6 fruit fly cellular contexts compared by ENCODE assay signal in genomic region chr3L:3052110-3052871, dm6.
TF ChIP-seq lines count a peak whose summit lies in the region.

Gene CG1271 (plus strand): TSS chr3L:3052514.

- peak; percentile 6 to 39 for TF ChIP-seq CTCF in S2 (optimal IDR thresholded peaks at IDR 0.05; lab: Kevin White, UChicago)
- peak; percentile 25 for TF ChIP-seq CTCF in whole organism, embryonic (GFP tag; optimal IDR thresholded peaks at IDR 0.05; lab: Kevin White, UChicago)

TF ChIP-seq in whole organism, adult, 20 proteins besides CTCF, POLR2A, EP300 and RAD21 (continues in another document):
- TF ChIP-seq cic (GFP tag; optimal IDR thresholded peaks at IDR 0.05; lab: Kevin White, UChicago), result peak; percentile 80
- TF ChIP-seq ovo (GFP tag; optimal IDR thresholded peaks at IDR 0.05; lab: Kevin White, UChicago), result peak; percentile 58
- TF ChIP-seq Mnt (GFP tag; optimal IDR thresholded peaks at IDR 0.05; lab: Kevin White, UChicago), result peak; percentile 71
- TF ChIP-seq CG5204 (GFP tag; optimal IDR thresholded peaks at IDR 0.05; lab: Kevin White, UChicago), result no peak
- TF ChIP-seq Clk (GFP tag; optimal IDR thresholded peaks at IDR 0.05; lab: Kevin White, UChicago), result peak; percentile 16
- TF ChIP-seq CG33017 (tag; optimal IDR thresholded peaks at IDR 0.05; lab: Kevin White, UChicago), result peak; percentile 70
- peak; percentile 55 for TF ChIP-seq CG12768 (GFP tag; optimal IDR thresholded peaks at IDR 0.05; lab: Kevin White, UChicago)
- peak; percentile 78 for TF ChIP-seq CG11617 (GFP tag; optimal IDR thresholded peaks at IDR 0.05; lab: Kevin White, UChicago)
- no peak for TF ChIP-seq Hr96 (GFP tag; optimal IDR thresholded peaks at IDR 0.05; lab: Kevin White, UChicago)
- TF ChIP-seq kay (GFP tag; lab: Kevin White, UChicago; ENCODE audit: borderline replicate concordance), result no peak
- peak; percentile 64 for TF ChIP-seq pad (GFP tag; optimal IDR thresholded peaks at IDR 0.05; lab: Kevin White, UChicago)
- no peak for TF ChIP-seq cnc (optimal IDR thresholded peaks at IDR 0.05; lab: Kevin White, UChicago)
- peak; percentile 81 for TF ChIP-seq Crg-1 (GFP tag; optimal IDR thresholded peaks at IDR 0.05; lab: Kevin White, UChicago)
- TF ChIP-seq tj (GFP tag; optimal IDR thresholded peaks at IDR 0.05; lab: Kevin White, UChicago), result peak; percentile 14
- TF ChIP-seq bab1 (GFP tag; optimal IDR thresholded peaks at IDR 0.05; lab: Kevin White, UChicago), result peak; percentile 11
- TF ChIP-seq CG7101 (tag; optimal IDR thresholded peaks at IDR 0.05; lab: Kevin White, UChicago), result peak; percentile 71
- peak; percentile 75 for TF ChIP-seq CG1620 (GFP tag; optimal IDR thresholded peaks at IDR 0.05; lab: Kevin White, UChicago)
- no peak for TF ChIP-seq toe (GFP tag; optimal IDR thresholded peaks at IDR 0.05; lab: Kevin White, UChicago)

TF ChIP-seq in whole organism, embryonic, 481 proteins besides CTCF, POLR2A, EP300 and RAD21 (continues in another document):
- 0 out of 3 replicates have a peak, but pooled peaks have one; percentile 30 for TF ChIP-seq vnd (GFP tag; IDR thresholded peaks at IDR 0.05; lab: Robert Waterston, UW; ENCODE audit: partially characterized antibody)
- peak; percentile 76 for TF ChIP-seq CG9797 (GFP tag; optimal IDR thresholded peaks at IDR 0.05; lab: Kevin White, UChicago)
- peak; percentile 27 for TF ChIP-seq Adf1 (GFP tag; IDR thresholded peaks at IDR 0.05; lab: Robert Waterston, UW)
- TF ChIP-seq phol (tag; optimal IDR thresholded peaks at IDR 0.05; lab: Kevin White, UChicago), result peak; percentile 80
- TF ChIP-seq Neu2 (GFP tag; optimal IDR thresholded peaks at IDR 0.05; lab: Kevin White, UChicago; ENCODE audit: borderline replicate concordance), result peak; percentile 28
- no peak for TF ChIP-seq hbn (GFP tag; IDR thresholded peaks at IDR 0.05; lab: Robert Waterston, UW; ENCODE audit: partially characterized antibody)
- peak; percentile 59 for TF ChIP-seq fu2 (GFP tag; optimal IDR thresholded peaks at IDR 0.05; lab: Kevin White, UChicago)
- peak; percentile 20 for TF ChIP-seq CG1529 (GFP tag; optimal IDR thresholded peaks at IDR 0.05; lab: Kevin White, UChicago)
- 0 out of 3 replicates have a peak, but pooled peaks have one; percentile 6 for TF ChIP-seq CG7357 (GFP tag; IDR thresholded peaks at IDR 0.05; lab: Robert Waterston, UW)
- no peak for TF ChIP-seq gce (GFP tag; IDR thresholded peaks at IDR 0.05; lab: Robert Waterston, UW)
- TF ChIP-seq h (optimal IDR thresholded peaks at IDR 0.05; lab: Kevin White, UChicago), result no peak
- peak; percentile 73 for TF ChIP-seq CG9932 (GFP tag; IDR thresholded peaks at IDR 0.05; lab: Robert Waterston, UW)
- TF ChIP-seq CG14710 (tag; optimal IDR thresholded peaks at IDR 0.05; lab: Kevin White, UChicago), result peak; percentile 92
- no peak for TF ChIP-seq CG17912 (GFP tag; optimal IDR thresholded peaks at IDR 0.05; lab: Kevin White, UChicago)
- TF ChIP-seq kay (GFP tag; optimal IDR thresholded peaks at IDR 0.05; lab: Kevin White, UChicago), result peak; percentile 65
- peak; percentile 29 for TF ChIP-seq Nf-YB (GFP tag; optimal IDR thresholded peaks at IDR 0.05; lab: Kevin White, UChicago)
- TF ChIP-seq CG17359 (tag; optimal IDR thresholded peaks at IDR 0.05; lab: Kevin White, UChicago), result peak; percentile 60

TF ChIP-seq in whole organism, prepupa, 60 proteins besides CTCF, POLR2A, EP300 and RAD21 (continues in another document):
- no peak for TF ChIP-seq CG6808 (GFP tag; optimal IDR thresholded peaks at IDR 0.05; lab: Kevin White, UChicago)
- no peak for TF ChIP-seq Sox102F (GFP tag; optimal IDR thresholded peaks at IDR 0.05; lab: Kevin White, UChicago)
- TF ChIP-seq CG10631 (GFP tag; optimal IDR thresholded peaks at IDR 0.05; lab: Kevin White, UChicago), result no peak
- TF ChIP-seq fkh (GFP tag; optimal IDR thresholded peaks at IDR 0.05; lab: Kevin White, UChicago), result no peak
- TF ChIP-seq CG10669 (GFP tag; optimal IDR thresholded peaks at IDR 0.05; lab: Kevin White, UChicago), result no peak
- TF ChIP-seq CG3919 (GFP tag; optimal IDR thresholded peaks at IDR 0.05; lab: Kevin White, UChicago), result peak; percentile 69
- TF ChIP-seq Hr39 (GFP tag; optimal IDR thresholded peaks at IDR 0.05; lab: Kevin White, UChicago), result no peak
- no peak for TF ChIP-seq CG15336 (GFP tag; IDR thresholded peaks at IDR 0.05; lab: Robert Waterston, UW)
- TF ChIP-seq net (GFP tag; optimal IDR thresholded peaks at IDR 0.05; lab: Kevin White, UChicago), result no peak
- no peak for TF ChIP-seq CG7368 (GFP tag; optimal IDR thresholded peaks at IDR 0.05; lab: Kevin White, UChicago)
- peak; percentile 89 for TF ChIP-seq svp (GFP tag; lab: Kevin White, UChicago)
- peak; percentile 63 for TF ChIP-seq topi (GFP tag; optimal IDR thresholded peaks at IDR 0.05; lab: Kevin White, UChicago)
- no peak for TF ChIP-seq CG4318 (GFP tag; optimal IDR thresholded peaks at IDR 0.05; lab: Kevin White, UChicago)
- no peak for TF ChIP-seq OdsH (GFP tag; optimal IDR thresholded peaks at IDR 0.05; lab: Kevin White, UChicago)
- TF ChIP-seq CG3032 (tag; optimal IDR thresholded peaks at IDR 0.05; lab: Kevin White, UChicago), result peak; percentile 63
- TF ChIP-seq Sox15 (GFP tag; optimal IDR thresholded peaks at IDR 0.05; lab: Kevin White, UChicago), result peak; percentile 8
- TF ChIP-seq ss (GFP tag; optimal IDR thresholded peaks at IDR 0.05; lab: Kevin White, UChicago), result peak in 1 of 2 experiments; percentile 40
- TF ChIP-seq eg (GFP tag; IDR thresholded peaks at IDR 0.05; lab: Robert Waterston, UW), result peak; percentile 30; the same call in 1 of the 3 replicates
- peak; percentile 62 for TF ChIP-seq esn (GFP tag; optimal IDR thresholded peaks at IDR 0.05; lab: Kevin White, UChicago)
- TF ChIP-seq salr (GFP tag; optimal IDR thresholded peaks at IDR 0.05; lab: Kevin White, UChicago), result no peak

TF ChIP-seq in whole organism, pupa, 21 proteins besides CTCF, POLR2A, EP300 and RAD21:
- TF ChIP-seq CG9948 (tag; optimal IDR thresholded peaks at IDR 0.05; lab: Kevin White, UChicago) (peak; percentile 37), CG15710 (tag; optimal IDR thresholded peaks at IDR 0.05; lab: Kevin White, UChicago) (peak; percentile 73), D1 (tag; optimal IDR thresholded peaks at IDR 0.05; lab: Kevin White, UChicago) (no peak), rn (GFP tag; IDR thresholded peaks at IDR 0.05; lab: Robert Waterston, UW) (no peak), gl (tag; optimal IDR thresholded peaks at IDR 0.05; lab: Kevin White, UChicago) (peak; percentile 19), CG12605 (GFP tag; IDR thresholded peaks at IDR 0.05; lab: Robert Waterston, UW) (no peak; the same call in 1 of the 2 replicates), EcR (GFP tag; optimal IDR thresholded peaks at IDR 0.05; lab: Kevin White, UChicago) (no peak), CG10348 (GFP tag; IDR thresholded peaks at IDR 0.05; lab: Robert Waterston, UW) (no peak), CG4496 (GFP tag; IDR thresholded peaks at IDR 0.05; lab: Robert Waterston, UW) (peak; percentile 65), CG13204 (GFP tag; optimal IDR thresholded peaks at IDR 0.05; lab: Kevin White, UChicago) (no peak), Snoo (tag; optimal IDR thresholded peaks at IDR 0.05; lab: Kevin White, UChicago) (peak; percentile 31), Ets98B (GFP tag; IDR thresholded peaks at IDR 0.05; lab: Robert Waterston, UW) (peak; percentile 9; the same call in 1 of the 2 replicates), CG14655 (GFP tag; optimal IDR thresholded peaks at IDR 0.05; lab: Kevin White, UChicago) (no peak), Pif1B (GFP tag; optimal IDR thresholded peaks at IDR 0.05; lab: Kevin White, UChicago) (no peak), CG8159 (tag; optimal IDR thresholded peaks at IDR 0.05; lab: Kevin White, UChicago) (peak; percentile 65), Pif1A (GFP tag; optimal IDR thresholded peaks at IDR 0.05; lab: Kevin White, UChicago) (no peak), CG8301 (tag; optimal IDR thresholded peaks at IDR 0.05; lab: Kevin White, UChicago) (peak; percentile 33), CG32121 (GFP tag; IDR thresholded peaks at IDR 0.05; lab: Robert Waterston, UW) (peak; percentile 22; the same call in 1 of the 2 replicates), fd96Ca (GFP tag; IDR thresholded peaks at IDR 0.05; lab: Robert Waterston, UW) (0 out of 3 replicates have a peak, but pooled peaks have one; percentile 5), CG17806 (tag; optimal IDR thresholded peaks at IDR 0.05; lab: Kevin White, UChicago) (peak; percentile 39)
TF ChIP-seq in whole organism, pupa: peak in this region for 11.

TF ChIP-seq in whole organism, wandering third instar larva, 38 proteins besides CTCF, POLR2A, EP300 and RAD21 (continues in another document):
- TF ChIP-seq Sp1 (GFP tag; optimal IDR thresholded peaks at IDR 0.05; lab: Kevin White, UChicago), result peak; percentile 71
- peak; percentile 65 for TF ChIP-seq ey (GFP tag; optimal IDR thresholded peaks at IDR 0.05; lab: Kevin White, UChicago)
- TF ChIP-seq Hnf4 (GFP tag; optimal IDR thresholded peaks at IDR 0.05; lab: Kevin White, UChicago), result no peak
- no peak for TF ChIP-seq lola (GFP tag; optimal IDR thresholded peaks at IDR 0.05; lab: Kevin White, UChicago)
- peak; percentile 67 for TF ChIP-seq br (GFP tag; optimal IDR thresholded peaks at IDR 0.05; lab: Kevin White, UChicago)
- no peak for TF ChIP-seq Dfd (GFP tag; optimal IDR thresholded peaks at IDR 0.05; lab: Kevin White, UChicago)
- TF ChIP-seq HLH106 (tag; optimal IDR thresholded peaks at IDR 0.05; lab: Kevin White, UChicago), result peak; percentile 73
- TF ChIP-seq woc (GFP tag; optimal IDR thresholded peaks at IDR 0.05; lab: Kevin White, UChicago), result peak; percentile 82
- no peak for TF ChIP-seq sage (GFP tag; optimal IDR thresholded peaks at IDR 0.05; lab: Kevin White, UChicago)
- no peak for TF ChIP-seq CG32264 (GFP tag; optimal IDR thresholded peaks at IDR 0.05; lab: Kevin White, UChicago)
- TF ChIP-seq N (GFP tag; optimal IDR thresholded peaks at IDR 0.05; lab: Kevin White, UChicago), result no peak
- TF ChIP-seq fru (GFP tag; optimal IDR thresholded peaks at IDR 0.05; lab: Kevin White, UChicago), result no peak
- TF ChIP-seq CrebA (GFP tag; optimal IDR thresholded peaks at IDR 0.05; lab: Kevin White, UChicago; ENCODE audit: borderline replicate concordance), result no peak
- TF ChIP-seq dl (GFP tag; optimal IDR thresholded peaks at IDR 0.05; lab: Kevin White, UChicago; ENCODE audit: insufficient read depth in 1 of 2, partially characterized antibody in 2 of 2), result no peak
- peak; percentile 30 for TF ChIP-seq Jra (GFP tag; optimal IDR thresholded peaks at IDR 0.05; lab: Kevin White, UChicago)
- no peak for TF ChIP-seq Vsx2 (GFP tag; optimal IDR thresholded peaks at IDR 0.05; lab: Kevin White, UChicago; ENCODE audit: partially characterized antibody)
- TF ChIP-seq Mio (GFP tag; optimal IDR thresholded peaks at IDR 0.05; lab: Kevin White, UChicago), result no peak
- peak; percentile 41 for TF ChIP-seq OdsH (GFP tag; optimal IDR thresholded peaks at IDR 0.05; lab: Kevin White, UChicago)
- TF ChIP-seq Hr83 (GFP tag; optimal IDR thresholded peaks at IDR 0.05; lab: Kevin White, UChicago; ENCODE audit: poor library complexity, severe bottlenecking), result no peak
- peak; percentile 84 for TF ChIP-seq GATAd (GFP tag; optimal IDR thresholded peaks at IDR 0.05; lab: Kevin White, UChicago)
- TF ChIP-seq Myc (optimal IDR thresholded peaks at IDR 0.05; lab: Kevin White, UChicago), result peak; percentile 98
- TF ChIP-seq h (GFP tag; optimal IDR thresholded peaks at IDR 0.05; lab: Kevin White, UChicago), result peak; percentile 85
- peak in 1 of 2 experiments; percentile 82 for TF ChIP-seq foxo (GFP tag; optimal IDR thresholded peaks at IDR 0.05; lab: Kevin White, UChicago)
